Worm (Caenorhabditis elegans) whole organism, mixed stage, embryonic: ENCODE measurements around the gene nsph-4.1.
"Not testable (repeated sequence)": the region's sequence is repeated elsewhere in the genome, so short reads cannot be mapped to it uniquely, and the experiment has no call there.

Experiments
- M03D4.4 ChIP-seq: sonication (generic microtip); optimal IDR thresholded peaks from 2 replicates; lab custom pipeline; 2017; ENCODE audit warnings: mild to moderate bottlenecking, missing genetic modification characterization, missing compliant biosample characterization
- bed-3 ChIP-seq: fragments of 200-800 bp; sonication (Bioruptor generic); optimal IDR thresholded peaks from 3 replicates; lab custom pipeline; 2018; ENCODE audit warnings: mild to moderate bottlenecking, missing genetic modification characterization, moderate library complexity, missing compliant biosample characterization
- blmp-1 ChIP-seq: fragments of 150-350 bp; optimal IDR thresholded peaks from 2 replicates; lab custom pipeline; 2014; ENCODE audit warnings: missing biosample characterization, missing genetic modification characterization
- ceh-39 ChIP-seq: fragments of 150-350 bp; optimal IDR thresholded peaks from 2 replicates; lab custom pipeline; 2014; ENCODE audit warnings: missing biosample characterization, missing genetic modification characterization
- ceh-43 ChIP-seq: fragments of 200-800 bp; sonication (Bioruptor generic); optimal IDR thresholded peaks from 2 replicates; lab custom pipeline; 2018; ENCODE audit warnings: mild to moderate bottlenecking, missing genetic modification characterization, moderate library complexity, missing compliant biosample characterization
- ceh-83 ChIP-seq: fragments of 200-800 bp; sonication (Bioruptor generic); optimal IDR thresholded peaks from 2 replicates; lab custom pipeline; 2018; ENCODE audit warnings: mild to moderate bottlenecking, missing genetic modification characterization, missing compliant biosample characterization
- ces-1 ChIP-seq: fragments of 150-350 bp; optimal IDR thresholded peaks from 2 replicates; lab custom pipeline; 2014; ENCODE audit warnings: missing biosample characterization, missing genetic modification reagents, missing genetic modification characterization
- cnd-1 ChIP-seq: fragments of 200-800 bp; sonication (Bioruptor generic); optimal IDR thresholded peaks from 2 replicates; lab custom pipeline; 2018; ENCODE audit warnings: mild to moderate bottlenecking, missing genetic modification characterization, missing compliant biosample characterization
- drap-1 ChIP-seq: fragments of 200-800 bp; sonication (Bioruptor generic); optimal IDR thresholded peaks from 3 replicates; lab custom pipeline; 2018; ENCODE audit warnings: mild to moderate bottlenecking, missing genetic modification characterization, missing compliant biosample characterization
- elt-1 ChIP-seq: sonication (generic microtip); optimal IDR thresholded peaks from 2 replicates; lab custom pipeline; 2017; ENCODE audit warnings: missing genetic modification characterization, mild to moderate bottlenecking, missing compliant biosample characterization, antibody characterized with exemption, moderate library complexity, borderline replicate concordance; ENCODE audit not compliant: insufficient read depth
- elt-3 ChIP-seq: fragments of 150-350 bp; optimal IDR thresholded peaks from 2 replicates; lab custom pipeline; 2014; ENCODE audit warnings: missing biosample characterization, missing genetic modification characterization
- flh-1 ChIP-seq: fragments of 200-800 bp; sonication (Bioruptor generic); optimal IDR thresholded peaks from 2 replicates; lab custom pipeline; 2018; ENCODE audit warnings: mild to moderate bottlenecking, missing genetic modification characterization, moderate library complexity, missing compliant biosample characterization
- ham-2 ChIP-seq: fragments of 200-800 bp; sonication (Bioruptor generic); optimal IDR thresholded peaks from 2 replicates; lab custom pipeline; 2018; ENCODE audit warnings: mild to moderate bottlenecking, missing genetic modification characterization, missing compliant biosample characterization
- hlh-1 ChIP-seq: fragments of 150-350 bp; optimal IDR thresholded peaks from 2 replicates; lab custom pipeline; 2014; ENCODE audit warnings: missing biosample characterization, missing genetic modification reagents, missing genetic modification characterization
- lin-13 ChIP-seq: fragments of 150-350 bp; optimal IDR thresholded peaks from 2 replicates; lab custom pipeline; 2014; ENCODE audit warnings: missing biosample characterization, missing genetic modification characterization
- lin-32 ChIP-seq: fragments of 200-800 bp; sonication (Bioruptor generic); optimal IDR thresholded peaks from 2 replicates; lab custom pipeline; 2018; ENCODE audit warnings: mild to moderate bottlenecking, missing genetic modification characterization, missing compliant biosample characterization
- lsy-2 ChIP-seq: fragments of 150-350 bp; optimal IDR thresholded peaks from 2 replicates; lab custom pipeline; 2014; ENCODE audit warnings: missing biosample characterization, missing genetic modification characterization
- mab-5 ChIP-seq: fragments of 150-350 bp; optimal IDR thresholded peaks from 2 replicates; lab custom pipeline; 2014; ENCODE audit warnings: missing biosample characterization, missing genetic modification characterization
- mep-1 ChIP-seq: fragments of 150-350 bp; optimal IDR thresholded peaks from 2 replicates; lab custom pipeline; 2017; ENCODE audit warnings: missing biosample characterization, missing genetic modification reagents, missing genetic modification characterization, inconsistent platforms
- mls-2 ChIP-seq: sonication (generic microtip); optimal IDR thresholded peaks from 2 replicates; lab custom pipeline; 2016; ENCODE audit warnings: mild to moderate bottlenecking, missing genetic modification characterization, moderate library complexity, missing compliant biosample characterization
- nhr-12 ChIP-seq: fragments of 150-350 bp; optimal IDR thresholded peaks from 2 replicates; lab custom pipeline; 2014; ENCODE audit warnings: missing biosample characterization, missing genetic modification characterization
- nhr-2 ChIP-seq: fragments of 150-350 bp; optimal IDR thresholded peaks from 2 replicates; lab custom pipeline; 2014; ENCODE audit warnings: missing biosample characterization, missing genetic modification characterization
- nhr-237 ChIP-seq: fragments of 150-350 bp; optimal IDR thresholded peaks from 2 replicates; lab custom pipeline; 2014; ENCODE audit warnings: missing biosample characterization, missing genetic modification characterization
- nhr-28 ChIP-seq: fragments of 150-350 bp; optimal IDR thresholded peaks from 2 replicates; lab custom pipeline; 2014; ENCODE audit warnings: missing biosample characterization, missing genetic modification characterization
- nhr-76 ChIP-seq: sonication (generic microtip); optimal IDR thresholded peaks from 2 replicates; lab custom pipeline; 2017; ENCODE audit warnings: missing biosample characterization, missing genetic modification characterization
- pha-4 ChIP-seq: fragments of 150-350 bp; optimal IDR thresholded peaks from 2 replicates; lab custom pipeline; 2018; ENCODE audit warnings: missing biosample characterization, missing genetic modification reagents, missing genetic modification characterization
- sem-2 ChIP-seq: fragments of 200-800 bp; sonication (Bioruptor generic); optimal IDR thresholded peaks from 2 replicates; lab custom pipeline; 2018; ENCODE audit warnings: mild to moderate bottlenecking, missing genetic modification characterization, missing compliant biosample characterization
- snpc-4 ChIP-seq: fragments of 150-350 bp; optimal IDR thresholded peaks from 2 replicates; lab custom pipeline; 2014; ENCODE audit warnings: missing biosample characterization, missing genetic modification characterization
- sptf-1 ChIP-seq: sonication (generic microtip); optimal IDR thresholded peaks from 2 replicates; lab custom pipeline; 2017; ENCODE audit warnings: mild to moderate bottlenecking, missing genetic modification characterization, moderate library complexity, missing compliant biosample characterization
- tbx-8 ChIP-seq: fragments of 200-800 bp; sonication (Bioruptor generic); optimal IDR thresholded peaks from 2 replicates; lab custom pipeline; 2018; ENCODE audit warnings: mild to moderate bottlenecking, missing genetic modification characterization, moderate library complexity, missing compliant biosample characterization
- unc-120 ChIP-seq: sonication (generic microtip); optimal IDR thresholded peaks from 2 replicates; lab custom pipeline; 2017; ENCODE audit warnings: missing genetic modification characterization, missing compliant biosample characterization; ENCODE audit not compliant: poor library complexity, severe bottlenecking
- unc-39 ChIP-seq: fragments of 150-350 bp; optimal IDR thresholded peaks from 2 replicates; lab custom pipeline; 2014; ENCODE audit warnings: missing biosample characterization, missing genetic modification characterization
- unc-62 ChIP-seq: fragments of 150-350 bp; optimal IDR thresholded peaks from 2 replicates; lab custom pipeline; 2014; ENCODE audit warnings: missing biosample characterization, missing genetic modification reagents, missing genetic modification characterization
- zip-8 ChIP-seq: fragments of 150-350 bp; optimal IDR thresholded peaks from 2 replicates; lab custom pipeline; 2014; ENCODE audit warnings: missing biosample characterization, missing genetic modification characterization
- ztf-11 ChIP-seq: fragments of 150-350 bp; optimal IDR thresholded peaks from 2 replicates; lab custom pipeline; 2014; ENCODE audit warnings: missing biosample characterization, missing genetic modification characterization

The nsph-4.1 gene

ce11 chrIV:5226552-5226951 lies at the start of gene nsph-4.1:
nsph-4.1 (plus strand) TSS chrIV:5226852.
- not testable (repeated sequence) for TF ChIP-seq nhr-28 (tag; lab: Kevin White, UChicago); ceh-43 (GFP tag; lab: Kevin White, UChicago); M03D4.4 (tag; lab: Kevin White, UChicago)

DNA sequence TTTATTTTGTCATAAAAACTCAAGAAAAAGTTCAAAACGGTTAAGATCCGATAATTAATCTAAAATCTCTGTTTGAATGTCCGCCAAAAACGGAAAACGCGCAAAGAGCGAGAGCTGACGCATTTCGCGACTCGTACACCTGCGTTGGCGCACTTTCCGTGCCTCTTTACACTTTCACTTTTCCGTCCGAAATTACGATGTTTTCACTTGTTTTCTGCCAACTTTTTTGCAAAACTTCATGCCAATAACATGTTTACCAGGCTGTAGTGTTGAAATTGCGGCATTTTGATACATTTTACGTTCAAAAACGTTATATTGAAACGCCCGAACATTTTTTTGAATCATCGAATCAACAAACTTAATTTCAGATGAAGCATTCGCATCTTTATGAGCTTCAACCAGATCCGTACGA lies 42.9 kb upstream of the nsph-4.1 start, which contains the start of gene W03F8.4:
Gene W03F8.4, plus strand, starts transcription at position 369 of the 412 bp plus-strand sequence.
- TF ChIP-seq unc-62 (GFP tag; lab: Kevin White, UChicago) (peak; percentile 51), drap-1 (GFP tag; lab: Kevin White, UChicago) (peak; percentile 75), ceh-83 (peak; percentile 89), snpc-4 (tag; lab: Kevin White, UChicago) (no peak), lin-32 (GFP tag; lab: Kevin White, UChicago) (no peak), zip-8 (tag; lab: Kevin White, UChicago) (no peak), flh-1 (GFP tag; lab: Kevin White, UChicago) (no peak), unc-39 (tag; lab: Kevin White, UChicago) (peak; percentile 12), sem-2 (GFP tag; lab: Kevin White, UChicago) (peak; percentile 45), ztf-11 (tag; lab: Kevin White, UChicago) (peak; percentile 13), ceh-43 (GFP tag; lab: Kevin White, UChicago) (peak; percentile 45), nhr-237 (tag; lab: Kevin White, UChicago) (peak; percentile 87), pha-4 (tag; lab: Kevin White, UChicago) (peak; percentile 91), lin-13 (tag; lab: Kevin White, UChicago) (peak; percentile 94), unc-120 (tag; lab: Kevin White, UChicago) (peak; percentile 87), nhr-2 (no peak), bed-3 (peak; percentile 24), nhr-12 (tag; lab: Kevin White, UChicago) (no peak), nhr-28 (tag; lab: Kevin White, UChicago) (no peak), tbx-8 (peak; percentile 68), M03D4.4 (tag; lab: Kevin White, UChicago) (peak; percentile 61), elt-3 (tag; lab: Kevin White, UChicago) (no peak), mls-2 (tag; lab: Kevin White, UChicago) (peak; percentile 68), mab-5 (tag; lab: Kevin White, UChicago) (peak; percentile 4), sptf-1 (peak; percentile 79), elt-1 (tag; lab: Kevin White, UChicago) (no peak), hlh-1 (tag; lab: Kevin White, UChicago) (peak; percentile 28), cnd-1 (tag; lab: Kevin White, UChicago) (peak; percentile 50), blmp-1 (tag; lab: Kevin White, UChicago) (peak; percentile 96), ceh-39 (peak; percentile 64), ces-1 (peak; percentile 62), lsy-2 (tag; lab: Kevin White, UChicago) (peak; percentile 86), mep-1 (tag; lab: Kevin White, UChicago) (peak; percentile 93), nhr-76 (tag; lab: Kevin White, UChicago) (no peak), ham-2 (GFP tag; lab: Kevin White, UChicago) (peak; percentile 46)

DNA sequence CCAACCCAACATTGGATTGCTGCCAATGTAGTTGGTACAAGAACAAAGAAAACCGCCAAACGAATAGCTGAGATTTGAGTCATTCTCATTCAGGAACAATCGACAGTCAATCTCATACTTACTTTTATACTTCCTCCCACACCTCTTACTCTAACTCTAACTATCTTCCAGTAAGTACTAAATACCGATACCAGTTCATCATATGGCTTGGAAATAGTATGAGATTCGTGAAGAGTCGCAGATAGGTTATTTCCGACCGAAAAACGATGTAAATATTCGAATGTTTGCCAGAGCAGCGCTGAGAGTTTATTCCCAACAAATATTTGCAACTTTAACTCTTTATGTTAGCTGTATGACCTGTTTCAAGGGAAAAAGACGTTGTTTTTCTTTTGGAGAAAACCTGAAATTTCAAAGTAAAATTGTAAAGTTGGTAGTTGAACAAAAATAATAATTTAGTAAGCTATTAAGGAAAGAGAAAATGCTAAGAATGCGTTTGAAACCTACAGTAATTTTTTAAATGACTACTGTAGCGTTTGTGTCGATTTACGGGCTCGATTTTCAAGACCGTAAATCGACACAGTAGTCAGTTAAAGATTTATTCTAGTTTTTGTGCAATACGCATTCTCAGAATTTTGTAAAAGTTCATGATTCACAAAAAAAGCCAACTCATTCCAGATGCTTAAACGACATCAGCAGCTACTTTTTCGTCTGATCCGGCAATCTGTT lies 40.0 kb upstream of the nsph-4.1 start, which contains the start of the genes W03F8.6 and mtrf-1L:
Gene W03F8.6, minus strand, starts transcription at position 101 of the 726 bp plus-strand sequence.
Gene mtrf-1L, plus strand, starts transcription at position 676 of the 726 bp plus-strand sequence.
- TF ChIP-seq ceh-83 (no peak), ceh-43 (GFP tag; lab: Kevin White, UChicago) (no peak)
